Worm (Caenorhabditis elegans) whole organism, young adult: ENCODE measurements around the gene W01D2.6.
A peak's percentile ranks its signal among the peaks of the same experiment; 100 is the strongest.

Experiments
- B0261.1 ChIP-seq: sonication (generic microtip); optimal IDR thresholded peaks from 2 replicates; lab custom pipeline; 2016; ENCODE audit warnings: mild to moderate bottlenecking, missing genetic modification characterization, moderate library complexity, missing compliant biosample characterization
- F10E7.11 ChIP-seq: sonication (generic microtip); optimal IDR thresholded peaks from 2 replicates; lab custom pipeline; 2017; ENCODE audit warnings: mild to moderate bottlenecking, missing genetic modification characterization, moderate library complexity, missing compliant biosample characterization
- F37B4.10 ChIP-seq: fragments of 200-800 bp; sonication (Bioruptor generic); IDR thresholded peaks from 2 replicates; pipeline ENCODE4 v1.3.6; 2022; ENCODE audit warnings: missing genetic modification characterization, missing compliant biosample characterization
- F55B11.4 ChIP-seq: sonication (generic microtip); optimal IDR thresholded peaks from 2 replicates; lab custom pipeline; 2016; ENCODE audit warnings: missing compliant biosample characterization, missing genetic modification characterization, borderline replicate concordance; ENCODE audit not compliant: insufficient read depth
- F57A8.1 ChIP-seq: fragments of 200-800 bp; sonication (Bioruptor generic); optimal IDR thresholded peaks from 2 replicates; lab custom pipeline; 2018; ENCODE audit warnings: mild to moderate bottlenecking, missing genetic modification characterization, moderate library complexity, missing compliant biosample characterization
- Y56A3A.18 ChIP-seq: fragments of 200-800 bp; sonication (Bioruptor generic); IDR thresholded peaks from 2 replicates; pipeline ENCODE4 v1.3.6; 2022; ENCODE audit warnings: missing genetic modification reagents, missing genetic modification characterization, missing compliant biosample characterization
- Y95B8A.8 ChIP-seq: fragments of 200-800 bp; sonication (Bioruptor generic); IDR thresholded peaks from 2 replicates; pipeline ENCODE4 v1.3.6; 2022; ENCODE audit warnings: missing genetic modification reagents, missing genetic modification characterization, missing compliant biosample characterization
- athp-1 ChIP-seq: sonication (generic microtip); optimal IDR thresholded peaks from 2 replicates; lab custom pipeline; 2017; ENCODE audit warnings: mild to moderate bottlenecking, missing genetic modification characterization, missing compliant biosample characterization
- attf-5 ChIP-seq: fragments of 200-800 bp; sonication (Bioruptor generic); optimal IDR thresholded peaks from 2 replicates; lab custom pipeline; 2018; ENCODE audit warnings: mild to moderate bottlenecking, missing genetic modification characterization, missing compliant biosample characterization
- attf-6 ChIP-seq: fragments of 200-800 bp; sonication (Bioruptor generic); IDR thresholded peaks from 2 replicates; pipeline ENCODE4 v1.3.6; 2022; ENCODE audit warnings: missing genetic modification reagents, missing genetic modification characterization, missing compliant biosample characterization
- bed-2 ChIP-seq: fragments of 200-800 bp; sonication (Bioruptor generic); IDR thresholded peaks from 2 replicates; pipeline ENCODE4 v1.3.6; 2022; ENCODE audit warnings: missing genetic modification reagents, missing genetic modification characterization, missing compliant biosample characterization
- cebp-1 ChIP-seq, 2 experiments: fragments of 200-800 bp in 1 of 2; sonication (Bioruptor generic) in 1 of 2; sonication (generic microtip) in 1 of 2; IDR thresholded peaks in 1 of 2; optimal IDR thresholded peaks in 1 of 2; 2 replicates each; pipeline versions ENCODE4 v1.3.6 to Lab custom; 2017 to 2022; ENCODE audit warnings: missing compliant biosample characterization in 2 of 2, missing genetic modification characterization in 2 of 2, mild to moderate bottlenecking in 1 of 2, missing genetic modification reagents in 1 of 2, moderate library complexity in 1 of 2
- cebp-2 ChIP-seq: fragments of 200-800 bp; sonication (Bioruptor generic); IDR thresholded peaks from 2 replicates; pipeline ENCODE4 v1.3.6; 2022; ENCODE audit warnings: missing genetic modification characterization, missing compliant biosample characterization
- ceh-27 ChIP-seq: fragments of 200-800 bp; sonication (Bioruptor generic); optimal IDR thresholded peaks from 2 replicates; lab custom pipeline; 2018; ENCODE audit warnings: mild to moderate bottlenecking, missing genetic modification characterization, moderate library complexity, missing compliant biosample characterization
- ceh-40 ChIP-seq: fragments of 200-800 bp; sonication (Bioruptor generic); IDR thresholded peaks from 2 replicates; pipeline ENCODE4 v1.3.6; 2022; ENCODE audit warnings: missing genetic modification characterization, missing compliant biosample characterization
- die-1 ChIP-seq: sonication (generic microtip); optimal IDR thresholded peaks from 2 replicates; lab custom pipeline; 2016; ENCODE audit warnings: missing genotype, mild to moderate bottlenecking, missing genetic modification characterization, missing compliant biosample characterization
- dpff-1 ChIP-seq: sonication (generic microtip); optimal IDR thresholded peaks from 2 replicates; lab custom pipeline; 2017; ENCODE audit warnings: mild to moderate bottlenecking, missing genetic modification characterization, missing compliant biosample characterization
- dpl-1 ChIP-seq: fragments of 150-350 bp; optimal IDR thresholded peaks from 2 replicates; lab custom pipeline; 2014; ENCODE audit warnings: missing biosample characterization, missing genetic modification reagents, missing genetic modification characterization
- efl-1 ChIP-seq: fragments of 150-350 bp; optimal IDR thresholded peaks from 2 replicates; lab custom pipeline; 2014; ENCODE audit warnings: missing biosample characterization, missing genetic modification reagents, missing genetic modification characterization
- egl-18 ChIP-seq: fragments of 200-800 bp; sonication (Bioruptor generic); IDR thresholded peaks from 2 replicates; pipeline ENCODE4 v1.3.6; 2022; ENCODE audit warnings: missing genetic modification reagents, missing genetic modification characterization, missing compliant biosample characterization
- him-1 ChIP-seq: sonication (generic microtip); optimal IDR thresholded peaks from 2 replicates; lab custom pipeline; 2016; ENCODE audit warnings: missing genotype, missing genetic modification reagents, missing genetic modification characterization, missing compliant biosample characterization
- hmg-1.2 ChIP-seq: fragments of 200-800 bp; sonication (Bioruptor generic); IDR thresholded peaks from 2 replicates; pipeline ENCODE4 v1.3.6; 2022; ENCODE audit warnings: missing genetic modification reagents, missing genetic modification characterization, missing compliant biosample characterization
- hmg-20 ChIP-seq: fragments of 200-800 bp; sonication (Bioruptor generic); IDR thresholded peaks from 2 replicates; pipeline ENCODE4 v1.3.6; 2022; ENCODE audit warnings: missing genetic modification reagents, missing genetic modification characterization, missing compliant biosample characterization
- hsf-1 ChIP-seq: fragments of 200-800 bp; sonication (Bioruptor generic); IDR thresholded peaks from 2 replicates; pipeline ENCODE4 v1.3.6; 2022; ENCODE audit warnings: missing genetic modification reagents, missing genetic modification characterization, missing compliant biosample characterization
- let-607 ChIP-seq, 2 experiments: fragments of 200-800 bp in 1 of 2; sonication (Bioruptor generic) in 1 of 2; sonication (generic microtip) in 1 of 2; optimal IDR thresholded peaks; 2 replicates each; lab custom pipeline; 2016 to 2018; ENCODE audit warnings: mild to moderate bottlenecking in 2 of 2, missing compliant biosample characterization in 2 of 2, missing genetic modification characterization in 2 of 2, moderate library complexity in 2 of 2, missing genotype in 1 of 2
- lsy-27 ChIP-seq: sonication (generic microtip); optimal IDR thresholded peaks from 2 replicates; lab custom pipeline; 2017; ENCODE audit warnings: missing genetic modification characterization, mild to moderate bottlenecking, missing compliant biosample characterization, antibody characterized with exemption, missing genotype, borderline replicate concordance; ENCODE audit not compliant: insufficient read depth
- madf-10 ChIP-seq: sonication (generic microtip); optimal IDR thresholded peaks from 2 replicates; lab custom pipeline; 2016; ENCODE audit warnings: mild to moderate bottlenecking, missing genetic modification characterization, missing compliant biosample characterization
- madf-6 ChIP-seq: fragments of 200-800 bp; sonication (Bioruptor generic); IDR thresholded peaks from 2 replicates; pipeline ENCODE4 v1.3.6; 2022; ENCODE audit warnings: missing genetic modification reagents, missing genetic modification characterization, missing compliant biosample characterization
- mcd-1 ChIP-seq: fragments of 200-800 bp; sonication (Bioruptor generic); IDR thresholded peaks from 2 replicates; pipeline ENCODE4 v1.3.6; 2022; ENCODE audit warnings: missing genetic modification reagents, missing genetic modification characterization, missing compliant biosample characterization
- mel-28 ChIP-seq: sonication (generic microtip); optimal IDR thresholded peaks from 2 replicates; lab custom pipeline; 2016; ENCODE audit warnings: borderline replicate concordance, mild to moderate bottlenecking, missing genetic modification characterization, missing compliant biosample characterization
- nfya-1 ChIP-seq: sonication (generic microtip); optimal IDR thresholded peaks from 2 replicates; lab custom pipeline; 2017; ENCODE audit warnings: antibody characterized with exemption, missing compliant biosample characterization, missing genetic modification characterization, borderline replicate concordance; ENCODE audit not compliant: insufficient read depth
- nfya-2 ChIP-seq: fragments of 200-800 bp; sonication (Bioruptor generic); IDR thresholded peaks from 2 replicates; pipeline ENCODE4 v1.3.6; 2022; ENCODE audit warnings: missing genetic modification reagents, missing genetic modification characterization, missing compliant biosample characterization
- nfyb-1 ChIP-seq: fragments of 200-800 bp; sonication (Bioruptor generic); IDR thresholded peaks from 2 replicates; pipeline ENCODE4 v1.3.6; 2022; ENCODE audit warnings: missing genetic modification reagents, missing genetic modification characterization, missing compliant biosample characterization
- nhr-120 ChIP-seq: fragments of 200-800 bp; sonication (Bioruptor generic); IDR thresholded peaks from 2 replicates; pipeline ENCODE4 v1.3.6; 2022; ENCODE audit warnings: missing genetic modification characterization, missing compliant biosample characterization
- nhr-80 ChIP-seq: sonication (generic microtip); optimal IDR thresholded peaks from 2 replicates; lab custom pipeline; 2016; ENCODE audit warnings: missing genetic modification characterization, missing compliant biosample characterization
- nhr-90 ChIP-seq: sonication (generic microtip); optimal IDR thresholded peaks from 2 replicates; lab custom pipeline; 2016; ENCODE audit warnings: missing genotype, mild to moderate bottlenecking, missing genetic modification characterization, missing compliant biosample characterization
- rec-8 ChIP-seq, 2 experiments: sonication (generic microtip); optimal IDR thresholded peaks; 2 replicates each; lab custom pipeline; 2016; ENCODE audit warnings: mild to moderate bottlenecking in 2 of 2, missing genetic modification characterization in 2 of 2, missing genetic modification reagents in 2 of 2, missing genotype in 2 of 2, missing biosample characterization in 1 of 2, missing compliant biosample characterization in 1 of 2, moderate library complexity in 1 of 2
- repo-1 ChIP-seq: sonication (generic microtip); optimal IDR thresholded peaks from 2 replicates; lab custom pipeline; 2017; ENCODE audit warnings: mild to moderate bottlenecking, missing genetic modification characterization, missing compliant biosample characterization
- sea-2 ChIP-seq: fragments of 200-800 bp; sonication (Bioruptor generic); IDR thresholded peaks from 2 replicates; pipeline ENCODE4 v1.3.6; 2022; ENCODE audit warnings: missing genetic modification characterization, missing compliant biosample characterization
- snpc-1.1 ChIP-seq: sonication (generic microtip); optimal IDR thresholded peaks from 2 replicates; lab custom pipeline; 2017; ENCODE audit warnings: missing genetic modification characterization, mild to moderate bottlenecking, missing compliant biosample characterization, antibody characterized with exemption, moderate library complexity, missing genotype, missing genetic modification reagents; ENCODE audit not compliant: insufficient read depth
- somi-1 ChIP-seq: fragments of 200-800 bp; sonication (Bioruptor generic); optimal IDR thresholded peaks from 2 replicates; lab custom pipeline; 2018; ENCODE audit warnings: mild to moderate bottlenecking, missing genetic modification characterization, missing compliant biosample characterization
- zfh-2 ChIP-seq: fragments of 200-800 bp; sonication (Bioruptor generic); conservative IDR thresholded peaks from 2 replicates; pipeline ENCODE4 v1.3.6; 2022; ENCODE audit warnings: missing genetic modification reagents, missing genetic modification characterization, missing compliant biosample characterization
- ztf-22 ChIP-seq: fragments of 200-800 bp; sonication (Bioruptor generic); optimal IDR thresholded peaks from 2 replicates; lab custom pipeline; 2018; ENCODE audit warnings: mild to moderate bottlenecking, missing genetic modification characterization, moderate library complexity, missing compliant biosample characterization
- ztf-26 ChIP-seq: sonication (generic microtip); optimal IDR thresholded peaks from 2 replicates; lab custom pipeline; 2017; ENCODE audit warnings: missing genetic modification characterization, missing compliant biosample characterization
- ztf-28 ChIP-seq: fragments of 200-800 bp; sonication (Bioruptor generic); IDR thresholded peaks from 2 replicates; pipeline ENCODE4 v1.3.6; 2022; ENCODE audit warnings: missing genetic modification reagents, missing genetic modification characterization, missing compliant biosample characterization

W01D2.6 gene

ce11 chrII:14804259-14804899, 4.4 kb upstream of the W01D2.6 start, which contains the start of gene W01D2.3 (continued):
- TF ChIP-seq lsy-27 (tag; lab: Kevin White, UChicago) (no peak), bed-2 (GFP tag; lab: Robert Waterston, UW) (0 out of 2 replicates have a peak, but pooled peaks have one; percentile 6), mcd-1 (peak; percentile 68; the same call in 1 of the 2 replicates), athp-1 (tag; lab: Kevin White, UChicago) (peak; percentile 42), ztf-22 (GFP tag; lab: Kevin White, UChicago) (peak; percentile 21), F55B11.4 (tag; lab: Kevin White, UChicago) (no peak), F10E7.11 (no peak), snpc-1.1 (tag; lab: Kevin White, UChicago) (peak; percentile 92), nhr-120 (GFP tag; lab: Robert Waterston, UW) (peak; percentile 9; the same call in 1 of the 2 replicates), ztf-26 (tag; lab: Kevin White, UChicago) (peak; percentile 75), F57A8.1 (GFP tag; lab: Kevin White, UChicago) (peak; percentile 34), ceh-27 (peak; percentile 52), madf-6 (GFP tag; lab: Robert Waterston, UW) (peak; percentile 41), attf-6 (GFP tag; lab: Robert Waterston, UW) (no peak), efl-1 (GFP tag; lab: Kevin White, UChicago) (no peak), attf-5 (GFP tag; lab: Kevin White, UChicago) (peak; percentile 16), nhr-90 (tag; lab: Kevin White, UChicago) (peak; percentile 30), cebp-2 (GFP tag; lab: Robert Waterston, UW) (0 out of 2 replicates have a peak, but pooled peaks have one; percentile 71), dpl-1 (GFP tag; lab: Kevin White, UChicago) (no peak), Y56A3A.18 (0 out of 2 replicates have a peak, but pooled peaks have one; percentile 44), nhr-80 (tag; lab: Kevin White, UChicago) (no peak), ztf-28 (GFP tag; lab: Robert Waterston, UW) (no peak), die-1 (tag; lab: Kevin White, UChicago) (peak; percentile 2), madf-10 (tag; lab: Kevin White, UChicago) (peak; percentile 7), zfh-2 (peak; percentile 32; the same call in 1 of the 2 replicates), repo-1 (tag; lab: Kevin White, UChicago) (peak; percentile 84), nfya-1 (no peak), hmg-1.2 (peak; percentile 60; the same call in 1 of the 2 replicates), cebp-1 (GFP tag; IDR thresholded peaks at IDR 0.05; lab: Robert Waterston, UW) (peak; percentile 83), cebp-1 (tag; optimal IDR thresholded peaks at IDR 0.05; lab: Kevin White, UChicago) (peak; percentile 94), Y95B8A.8 (no peak), nfyb-1 (GFP tag; lab: Robert Waterston, UW) (peak; percentile 82), hsf-1 (GFP tag; lab: Robert Waterston, UW) (0 out of 2 replicates have a peak, but pooled peaks have one; percentile 22), ceh-40 (GFP tag; lab: Robert Waterston, UW) (no peak), mel-28 (tag; lab: Kevin White, UChicago) (peak; percentile 58), rec-8 (tag; optimal IDR thresholded peaks at IDR 0.05; lab: Kevin White, UChicago) (peak in 1 of 2 experiments; percentile 18), somi-1 (GFP tag; lab: Kevin White, UChicago) (peak; percentile 56)

- TF ChIP-seq him-1 (no peak), nfya-2 (no peak), dpff-1 (tag; lab: Kevin White, UChicago) (no peak), let-607 (tag; optimal IDR thresholded peaks at IDR 0.05; lab: Kevin White, UChicago) (no peak), sea-2 (GFP tag; lab: Robert Waterston, UW) (no peak), egl-18 (GFP tag; lab: Robert Waterston, UW) (no peak), B0261.1 (no peak), lsy-27 (tag; lab: Kevin White, UChicago) (no peak), ceh-27 (no peak), F37B4.10 (no peak), F10E7.11 (no peak), hmg-20 (no peak), repo-1 (tag; lab: Kevin White, UChicago) (no peak)
- TF ChIP-seq, all 124 proteins: peak for 0
Measured at ce11 chrII:14805686-14806085, 3.1 kb upstream of the W01D2.6 start, which contains the start of gene srt-11. TSS of gene srt-11 (plus strand) at chrII:14805986.
